In the genomic region with DNA sequence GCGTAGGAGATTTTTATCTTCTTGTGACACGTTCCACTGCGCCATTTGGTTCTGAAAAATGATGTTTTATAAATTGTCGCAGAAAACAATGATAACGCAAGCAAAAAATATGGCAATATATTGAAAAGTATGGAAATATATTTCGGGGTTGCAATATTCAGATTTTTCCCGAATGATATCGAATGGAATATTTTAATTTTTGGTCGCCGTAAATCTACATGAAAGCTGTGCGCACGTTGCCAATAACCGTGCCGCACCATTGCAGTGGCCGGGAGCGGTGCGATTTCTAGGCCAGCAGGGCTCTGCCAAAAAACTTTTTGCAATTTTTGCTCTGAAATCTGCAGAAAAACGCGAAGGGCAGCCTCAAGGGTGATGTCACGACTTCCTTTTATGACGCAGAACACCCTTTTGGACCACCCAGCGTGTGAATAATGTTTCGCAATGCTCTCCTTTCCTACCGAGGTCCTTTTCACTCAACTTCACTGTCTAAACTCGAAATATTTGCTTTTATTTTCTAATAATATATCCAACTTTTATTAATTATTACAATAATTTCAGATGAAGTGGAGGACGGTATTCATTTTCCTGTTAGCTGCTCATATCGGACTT, we compare ENCODE assay signal across 4 worm cellular contexts.
TF ChIP-seq lines count a peak whose summit lies in the region.

A gene (minus strand): TSS at position 51 of the 609 bp plus-strand sequence.
A gene (plus strand): TSS at position 559 of the 609 bp plus-strand sequence.

TF ChIP-seq in whole organism, L2 larva, 48 proteins besides CTCF, POLR2A, EP300 and RAD21 (continued from another document):
- TF ChIP-seq lin-11 (tag; optimal IDR thresholded peaks at IDR 0.05; lab: Kevin White, UChicago) = peak; percentile 89
- no peak for TF ChIP-seq unc-62 (GFP tag; optimal IDR thresholded peaks at IDR 0.05; lab: Kevin White, UChicago)
- TF ChIP-seq lin-39 (tag; optimal IDR thresholded peaks at IDR 0.05; lab: Kevin White, UChicago) = no peak
- TF ChIP-seq nhr-23 (tag; optimal IDR thresholded peaks at IDR 0.05; lab: Kevin White, UChicago) = no peak
- TF ChIP-seq elt-1 (tag; optimal IDR thresholded peaks at IDR 0.05; lab: Kevin White, UChicago) = no peak
- no peak for TF ChIP-seq aly-2 (tag; optimal IDR thresholded peaks at IDR 0.05; lab: Kevin White, UChicago)
- TF ChIP-seq unc-55 (GFP tag; optimal IDR thresholded peaks at IDR 0.05; lab: Kevin White, UChicago) = peak; percentile 94
- peak; percentile 64 for TF ChIP-seq nhr-21 (tag; optimal IDR thresholded peaks at IDR 0.05; lab: Kevin White, UChicago)
- TF ChIP-seq ztf-4 (tag; optimal IDR thresholded peaks at IDR 0.05; lab: Kevin White, UChicago) = peak; percentile 63
- TF ChIP-seq ceh-16 (tag; optimal IDR thresholded peaks at IDR 0.05; lab: Kevin White, UChicago) = peak; percentile 19
- TF ChIP-seq nhr-25 (tag; optimal IDR thresholded peaks at IDR 0.05; lab: Kevin White, UChicago) = peak; percentile 53
- no peak for TF ChIP-seq peb-1 (tag; optimal IDR thresholded peaks at IDR 0.05; lab: Kevin White, UChicago)
- TF ChIP-seq zag-1 (tag; optimal IDR thresholded peaks at IDR 0.05; lab: Kevin White, UChicago) = peak; percentile 72
- no peak for TF ChIP-seq nhr-12 (tag; optimal IDR thresholded peaks at IDR 0.05; lab: Kevin White, UChicago)
- TF ChIP-seq nhr-237 (tag; optimal IDR thresholded peaks at IDR 0.05; lab: Kevin White, UChicago) = peak; percentile 52
- TF ChIP-seq nhr-129 (tag; optimal IDR thresholded peaks at IDR 0.05; lab: Kevin White, UChicago) = peak; percentile 80
- TF ChIP-seq mdl-1 (tag; optimal IDR thresholded peaks at IDR 0.05; lab: Kevin White, UChicago) = peak in 1 of 2 experiments; percentile 51
- peak; percentile 61 for TF ChIP-seq Y55F3AM.14 (GFP tag; optimal IDR thresholded peaks at IDR 0.05; lab: Kevin White, UChicago)
- peak; percentile 29 for TF ChIP-seq ZK546.5 (tag; optimal IDR thresholded peaks at IDR 0.05; lab: Kevin White, UChicago)
- TF ChIP-seq nhr-77 (tag; optimal IDR thresholded peaks at IDR 0.05; lab: Kevin White, UChicago) = no peak
- no peak for TF ChIP-seq egl-27 (tag; optimal IDR thresholded peaks at IDR 0.05; lab: Kevin White, UChicago)

TF ChIP-seq in whole organism, L4 larva, 104 proteins besides CTCF, POLR2A, EP300 and RAD21 (continued from another document and continues in another):
- TF ChIP-seq ceh-62 (tag; optimal IDR thresholded peaks at IDR 0.05; lab: Kevin White, UChicago) = no peak
- TF ChIP-seq hlh-11 (tag; optimal IDR thresholded peaks at IDR 0.05; lab: Kevin White, UChicago) = peak; percentile 80
- no peak for TF ChIP-seq egl-27 (tag; optimal IDR thresholded peaks at IDR 0.05; lab: Kevin White, UChicago)
- TF ChIP-seq lim-7 (GFP tag; IDR thresholded peaks at IDR 0.05; lab: Robert Waterston, UW) = peak; percentile 23; the same call in 1 of the 2 replicates
- TF ChIP-seq attf-4 (tag; optimal IDR thresholded peaks at IDR 0.05; lab: Kevin White, UChicago) = no peak
- peak in 1 of 2 experiments; percentile 85 for TF ChIP-seq lsy-2 (tag; optimal IDR thresholded peaks at IDR 0.05; lab: Kevin White, UChicago)
- TF ChIP-seq arid-1 (GFP tag; conservative IDR thresholded peaks at IDR 0.05; lab: Robert Waterston, UW) = peak; percentile 61; the same call in 1 of the 2 replicates
- peak; percentile 93 for TF ChIP-seq ZK337.2 (GFP tag; IDR thresholded peaks at IDR 0.05; lab: Robert Waterston, UW)
- 0 out of 2 replicates have a peak, but pooled peaks have one; percentile 59 for TF ChIP-seq snpc-1.2 (GFP tag; IDR thresholded peaks at IDR 0.05; lab: Robert Waterston, UW)
- TF ChIP-seq ceh-20 (GFP tag; IDR thresholded peaks at IDR 0.05; lab: Robert Waterston, UW) = peak; percentile 78
- peak; percentile 80 for TF ChIP-seq T26A8.4 (GFP tag; IDR thresholded peaks at IDR 0.05; lab: Robert Waterston, UW)
- no peak for TF ChIP-seq ces-1 (GFP tag; optimal IDR thresholded peaks at IDR 0.05; lab: Kevin White, UChicago)
- TF ChIP-seq mxl-3 (GFP tag; optimal IDR thresholded peaks at IDR 0.05; lab: Kevin White, UChicago) = peak; percentile 87
- TF ChIP-seq duxl-1 (tag; optimal IDR thresholded peaks at IDR 0.05; lab: Kevin White, UChicago; ENCODE audit: poor library complexity) = peak; percentile 72
- TF ChIP-seq ztf-7 (tag; optimal IDR thresholded peaks at IDR 0.05; lab: Kevin White, UChicago) = no peak
- TF ChIP-seq tra-1 (GFP tag; IDR thresholded peaks at IDR 0.05; lab: Robert Waterston, UW) = peak; percentile 75; the same call in 1 of the 2 replicates
- TF ChIP-seq zip-11 (GFP tag; IDR thresholded peaks at IDR 0.05; lab: Robert Waterston, UW) = no peak
- no peak for TF ChIP-seq zip-2 (tag; optimal IDR thresholded peaks at IDR 0.05; lab: Kevin White, UChicago)
- TF ChIP-seq unc-39 (tag; optimal IDR thresholded peaks at IDR 0.05; lab: Kevin White, UChicago) = no peak
- TF ChIP-seq lin-15B (tag; optimal IDR thresholded peaks at IDR 0.05; lab: Kevin White, UChicago) = peak; percentile 83
- TF ChIP-seq snpc-4 (tag; optimal IDR thresholded peaks at IDR 0.05; lab: Kevin White, UChicago) = no peak
- no peak for TF ChIP-seq dmd-8 (GFP tag; IDR thresholded peaks at IDR 0.05; lab: Robert Waterston, UW)
- no peak for TF ChIP-seq ceh-28 (tag; optimal IDR thresholded peaks at IDR 0.05; lab: Kevin White, UChicago)
- TF ChIP-seq rbr-2 (tag; optimal IDR thresholded peaks at IDR 0.05; lab: Kevin White, UChicago) = peak; percentile 82
- no peak for TF ChIP-seq nhr-237 (tag; optimal IDR thresholded peaks at IDR 0.05; lab: Kevin White, UChicago)
- TF ChIP-seq Y5F2A.4 (GFP tag; optimal IDR thresholded peaks at IDR 0.05; lab: Kevin White, UChicago) = no peak
- no peak for TF ChIP-seq ZK546.5 (tag; optimal IDR thresholded peaks at IDR 0.05; lab: Kevin White, UChicago)
- no peak for TF ChIP-seq daf-19 (GFP tag; conservative IDR thresholded peaks at IDR 0.05; lab: Robert Waterston, UW)
- TF ChIP-seq Y75B8A.6 (GFP tag; IDR thresholded peaks at IDR 0.05; lab: Robert Waterston, UW) = no peak
- TF ChIP-seq fos-1 (tag; optimal IDR thresholded peaks at IDR 0.05; lab: Kevin White, UChicago) = no peak
- TF ChIP-seq zag-1 (tag; optimal IDR thresholded peaks at IDR 0.05; lab: Kevin White, UChicago) = no peak
- no peak for TF ChIP-seq nhr-111 (GFP tag; optimal IDR thresholded peaks at IDR 0.05; lab: Kevin White, UChicago)
- no peak for TF ChIP-seq tag-97 (GFP tag; IDR thresholded peaks at IDR 0.05; lab: Robert Waterston, UW)
- TF ChIP-seq gei-8 (GFP tag; optimal IDR thresholded peaks at IDR 0.05; lab: Kevin White, UChicago) = no peak
- TF ChIP-seq zfp-3 (GFP tag; conservative IDR thresholded peaks at IDR 0.05; lab: Robert Waterston, UW) = 0 out of 2 replicates have a peak, but pooled peaks have one; percentile 14

TF ChIP-seq in whole organism, late embryonic, 69 proteins besides CTCF, POLR2A, EP300 and RAD21 (continued from another document and continues in another):
- no peak for TF ChIP-seq Y22D7AL.16 (tag; optimal IDR thresholded peaks at IDR 0.05; lab: Kevin White, UChicago)
- peak; percentile 64 for TF ChIP-seq madf-2 (tag; optimal IDR thresholded peaks at IDR 0.05; lab: Kevin White, UChicago)
- TF ChIP-seq tbx-2 (tag; optimal IDR thresholded peaks at IDR 0.05; lab: Kevin White, UChicago) = peak; percentile 97
- TF ChIP-seq ttx-3 (tag; optimal IDR thresholded peaks at IDR 0.05; lab: Kevin White, UChicago) = peak; percentile 7
- TF ChIP-seq fkh-6 (tag; optimal IDR thresholded peaks at IDR 0.05; lab: Kevin White, UChicago) = peak; percentile 67
- no peak for TF ChIP-seq pat-9 (tag; optimal IDR thresholded peaks at IDR 0.05; lab: Kevin White, UChicago)
- peak; percentile 98 for TF ChIP-seq elt-2 (tag; optimal IDR thresholded peaks at IDR 0.05; lab: Kevin White, UChicago)
- peak; percentile 36 for TF ChIP-seq ztf-16 (tag; optimal IDR thresholded peaks at IDR 0.05; lab: Kevin White, UChicago)
- TF ChIP-seq nhr-232 (tag; optimal IDR thresholded peaks at IDR 0.05; lab: Kevin White, UChicago) = no peak
- TF ChIP-seq ahr-1 (tag; optimal IDR thresholded peaks at IDR 0.05; lab: Kevin White, UChicago) = peak; percentile 43
- TF ChIP-seq rnt-1 (tag; optimal IDR thresholded peaks at IDR 0.05; lab: Kevin White, UChicago) = peak; percentile 70
- TF ChIP-seq mec-3 (tag; optimal IDR thresholded peaks at IDR 0.05; lab: Kevin White, UChicago; ENCODE audit: borderline replicate concordance) = peak; percentile 85
- peak; percentile 55 for TF ChIP-seq ceh-18 (tag; optimal IDR thresholded peaks at IDR 0.05; lab: Kevin White, UChicago)
- TF ChIP-seq ceh-48 (tag; optimal IDR thresholded peaks at IDR 0.05; lab: Kevin White, UChicago) = peak; percentile 10
- TF ChIP-seq hlh-30 (tag; optimal IDR thresholded peaks at IDR 0.05; lab: Kevin White, UChicago; ENCODE audit: insufficient read depth) = no peak
- no peak for TF ChIP-seq dve-1 (tag; optimal IDR thresholded peaks at IDR 0.05; lab: Kevin White, UChicago)
- TF ChIP-seq fax-1 (tag; optimal IDR thresholded peaks at IDR 0.05; lab: Kevin White, UChicago) = peak; percentile 61
- peak; percentile 52 for TF ChIP-seq ceh-14 (tag; optimal IDR thresholded peaks at IDR 0.05; lab: Kevin White, UChicago)
- peak; percentile 53 for TF ChIP-seq hlh-6 (tag; optimal IDR thresholded peaks at IDR 0.05; lab: Kevin White, UChicago)
- no peak for TF ChIP-seq lin-11 (tag; optimal IDR thresholded peaks at IDR 0.05; lab: Kevin White, UChicago)
- TF ChIP-seq gmeb-2 (tag; optimal IDR thresholded peaks at IDR 0.05; lab: Kevin White, UChicago) = peak; percentile 34
- TF ChIP-seq pag-3 (tag; optimal IDR thresholded peaks at IDR 0.05; lab: Kevin White, UChicago; ENCODE audit: borderline replicate concordance) = no peak
- TF ChIP-seq ceh-2 (tag; optimal IDR thresholded peaks at IDR 0.05; lab: Kevin White, UChicago) = peak; percentile 95
- no peak for TF ChIP-seq K02D7.2 (tag; optimal IDR thresholded peaks at IDR 0.05; lab: Kevin White, UChicago)
- peak; percentile 63 for TF ChIP-seq hlh-8 (tag; optimal IDR thresholded peaks at IDR 0.05; lab: Kevin White, UChicago)
- TF ChIP-seq unc-3 (GFP tag; conservative IDR thresholded peaks at IDR 0.05; lab: Robert Waterston, UW) = no peak
- peak; percentile 28 for TF ChIP-seq unc-3 (tag; optimal IDR thresholded peaks at IDR 0.05; lab: Kevin White, UChicago)
- TF ChIP-seq pqm-1 (tag; optimal IDR thresholded peaks at IDR 0.05; lab: Kevin White, UChicago) = no peak
- TF ChIP-seq F13H6.1 (tag; optimal IDR thresholded peaks at IDR 0.05; lab: Kevin White, UChicago) = peak; percentile 27
- TF ChIP-seq sox-2 (GFP tag; IDR thresholded peaks at IDR 0.05; lab: Robert Waterston, UW) = no peak
- TF ChIP-seq tbx-7 (tag; optimal IDR thresholded peaks at IDR 0.05; lab: Kevin White, UChicago) = peak; percentile 87
- no peak for TF ChIP-seq pha-4 (tag; optimal IDR thresholded peaks at IDR 0.05; lab: Kevin White, UChicago)
- no peak for TF ChIP-seq ceh-30 (tag; optimal IDR thresholded peaks at IDR 0.05; lab: Kevin White, UChicago)
- TF ChIP-seq nhr-11 (tag; optimal IDR thresholded peaks at IDR 0.05; lab: Kevin White, UChicago) = no peak
- TF ChIP-seq che-1 (tag; optimal IDR thresholded peaks at IDR 0.05; lab: Kevin White, UChicago) = no peak
- peak; percentile 62 for TF ChIP-seq ceh-34 (tag; optimal IDR thresholded peaks at IDR 0.05; lab: Kevin White, UChicago)
- peak; percentile 46 for TF ChIP-seq unc-42 (tag; optimal IDR thresholded peaks at IDR 0.05; lab: Kevin White, UChicago)
- TF ChIP-seq ceh-31 (tag; optimal IDR thresholded peaks at IDR 0.05; lab: Kevin White, UChicago) = peak; percentile 97

TF ChIP-seq in whole organism, mixed stage, embryonic, 35 proteins besides CTCF, POLR2A, EP300 and RAD21 (continued from another document):
- peak; percentile 4 for TF ChIP-seq ceh-43 (GFP tag; optimal IDR thresholded peaks at IDR 0.05; lab: Kevin White, UChicago)
- no peak for TF ChIP-seq sem-2 (GFP tag; optimal IDR thresholded peaks at IDR 0.05; lab: Kevin White, UChicago)
- TF ChIP-seq ztf-11 (tag; optimal IDR thresholded peaks at IDR 0.05; lab: Kevin White, UChicago) = peak; percentile 2
- no peak for TF ChIP-seq lin-32 (GFP tag; optimal IDR thresholded peaks at IDR 0.05; lab: Kevin White, UChicago)
- no peak for TF ChIP-seq ceh-39 (tag; optimal IDR thresholded peaks at IDR 0.05; lab: Kevin White, UChicago)
- TF ChIP-seq unc-39 (tag; optimal IDR thresholded peaks at IDR 0.05; lab: Kevin White, UChicago) = no peak
- no peak for TF ChIP-seq elt-3 (tag; optimal IDR thresholded peaks at IDR 0.05; lab: Kevin White, UChicago)
- peak; percentile 56 for TF ChIP-seq mls-2 (tag; optimal IDR thresholded peaks at IDR 0.05; lab: Kevin White, UChicago)
- no peak for TF ChIP-seq mab-5 (tag; optimal IDR thresholded peaks at IDR 0.05; lab: Kevin White, UChicago)
